Fruit fly (Drosophila melanogaster): Measurements from ENCODE around the gene CG10576.

- no peak for TF ChIP-seq psq (optimal IDR thresholded peaks at IDR 0.05)
- TF ChIP-seq ttk (optimal IDR thresholded peaks at IDR 0.05): no peak
- TF ChIP-seq insv (optimal IDR thresholded peaks at IDR 0.05): no peak
- no peak for TF ChIP-seq Sin3A (optimal IDR thresholded peaks at IDR 0.05)
- TF ChIP-seq Myc (optimal IDR thresholded peaks at IDR 0.05): no peak
Measured at dm6 chr3L:5749616-5750336, 15.7 kb downstream of the CG10576 start.
